Worm (Caenorhabditis elegans): ENCODE measurements around the gene deg-3.

DNA sequence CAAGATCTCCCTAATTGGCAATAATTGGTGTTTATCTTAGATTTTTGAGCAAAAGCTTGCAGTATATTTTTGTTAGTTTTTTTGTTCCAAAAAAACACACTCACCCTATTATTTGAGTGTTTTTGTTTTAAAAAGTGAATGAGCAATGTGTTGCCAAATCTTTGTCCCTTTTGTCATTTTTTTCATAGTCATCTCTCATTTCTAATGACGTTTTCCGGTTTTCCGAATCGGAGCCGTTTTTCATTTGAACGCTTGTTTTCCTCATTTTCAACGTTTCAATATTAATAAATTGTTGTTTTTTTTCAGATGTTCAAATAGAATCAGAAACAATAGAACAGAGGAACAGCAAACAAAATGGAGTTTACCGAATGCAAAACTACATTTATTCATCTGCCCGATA, 23.5 kb upstream of the deg-3 start, which contains the start of gene dmsr-1:
- TF ChIP-seq hlh-26 (GFP tag; conservative IDR thresholded peaks at IDR 0.05) (no peak), sea-2 (GFP tag; IDR thresholded peaks at IDR 0.05) (no peak), dpl-1 (GFP tag; optimal IDR thresholded peaks at IDR 0.05) (no peak), K12H6.12 (tag; optimal IDR thresholded peaks at IDR 0.05) (no peak), gei-17 (GFP tag; optimal IDR thresholded peaks at IDR 0.05) (no peak), madf-6 (GFP tag; IDR thresholded peaks at IDR 0.05) (no peak), repo-1 (tag; optimal IDR thresholded peaks at IDR 0.05) (no peak), T26A5.8 (tag; optimal IDR thresholded peaks at IDR 0.05) (no peak), snpc-1.3 (tag; optimal IDR thresholded peaks at IDR 0.05; ENCODE audit: insufficient read depth) (no peak), nhr-27 (tag; optimal IDR thresholded peaks at IDR 0.05) (no peak)
